Fruit fly (Drosophila melanogaster) whole organism, embryonic: ENCODE data around the gene Miga.

Experiments
- BtbVII ChIP-seq: fragments of 200-800 bp; sonication (Bioruptor generic); optimal IDR thresholded peaks from 3 replicates; lab custom pipeline; 2017; ENCODE audit warnings: missing biosample characterization, mild to moderate bottlenecking, missing genetic modification characterization
- CG10979 ChIP-seq: fragments of 200-800 bp; sonication (Bioruptor generic); optimal IDR thresholded peaks from 2 replicates; lab custom pipeline; 2018; ENCODE audit warnings: missing biosample characterization, mild to moderate bottlenecking, missing genetic modification characterization, moderate library complexity
- CG1233 ChIP-seq: fragments of 200-800 bp; sonication (Bioruptor generic); optimal IDR thresholded peaks from 4 replicates; lab custom pipeline; 2018; ENCODE audit warnings: missing biosample characterization, mild to moderate bottlenecking, missing genetic modification characterization
- CG13123 ChIP-seq: fragments of 200-800 bp; sonication (Bioruptor generic); optimal IDR thresholded peaks from 2 replicates; lab custom pipeline; 2016; ENCODE audit warnings: missing biosample characterization, missing genetic modification characterization
- CG14965 ChIP-seq: fragments of 200-800 bp; sonication (Bioruptor generic); optimal IDR thresholded peaks from 2 replicates; lab custom pipeline; 2016; ENCODE audit warnings: missing biosample characterization, missing genetic modification characterization, borderline replicate concordance
- CG1603 ChIP-seq: fragments of 200-800 bp; sonication (Bioruptor generic); optimal IDR thresholded peaks from 2 replicates; lab custom pipeline; 2019; ENCODE audit warnings: missing biosample characterization, mild to moderate bottlenecking, missing genetic modification characterization, moderate library complexity
- CG16813 ChIP-seq: fragments of 200-800 bp; sonication (Bioruptor generic); IDR thresholded peaks from 3 replicates; pipeline ENCODE4 v1.3.6; 2022; ENCODE audit warnings: missing biosample characterization, missing genetic modification characterization; ENCODE audit not compliant: partially characterized antibody
- CG3281 ChIP-seq: fragments of 200-800 bp; sonication (Bioruptor generic); optimal IDR thresholded peaks from 3 replicates; lab custom pipeline; 2017; ENCODE audit warnings: missing biosample characterization, mild to moderate bottlenecking, missing genetic modification characterization
- CG33557 ChIP-seq: fragments of 200-800 bp; sonication (Bioruptor generic); optimal IDR thresholded peaks from 2 replicates; lab custom pipeline; 2019; ENCODE audit warnings: missing biosample characterization, mild to moderate bottlenecking, missing genetic modification characterization, moderate library complexity
- CG34224 ChIP-seq: fragments of 200-800 bp; sonication (Bioruptor generic); IDR thresholded peaks from 3 replicates; pipeline ENCODE4 v1.3.6; 2022; ENCODE audit warnings: missing biosample characterization, missing genetic modification characterization; ENCODE audit not compliant: partially characterized antibody
- CG4424 ChIP-seq: fragments of 200-800 bp; sonication (Bioruptor generic); optimal IDR thresholded peaks from 3 replicates; lab custom pipeline; 2016; ENCODE audit warnings: missing biosample characterization, missing genetic modification characterization
- CG7372 ChIP-seq: fragments of 200-800 bp; sonication (Bioruptor generic); IDR thresholded peaks from 2 replicates; pipeline ENCODE4 v1.3.6; 2022; ENCODE audit warnings: missing biosample characterization, missing genetic modification characterization
- CG9609 ChIP-seq: fragments of 200-800 bp; sonication (Bioruptor generic); optimal IDR thresholded peaks from 3 replicates; lab custom pipeline; 2016; ENCODE audit warnings: missing biosample characterization, missing genetic modification characterization
- Dfd ChIP-seq, 2 experiments: fragments of >200 bp; optimal IDR thresholded peaks; 2 replicates each; lab custom pipeline; 2017; ENCODE audit warnings: missing biosample characterization in 2 of 2, missing genetic modification characterization in 2 of 2
- Dip2 ChIP-seq: fragments of 200-800 bp; sonication (Bioruptor generic); IDR thresholded peaks from 2 replicates; pipeline ENCODE4 v1.3.6; 2022; ENCODE audit warnings: missing biosample characterization, missing genetic modification characterization
- ERR ChIP-seq: fragments of 200-800 bp; sonication (Bioruptor generic); optimal IDR thresholded peaks from 2 replicates; lab custom pipeline; 2016; ENCODE audit warnings: missing biosample characterization, missing genetic modification characterization
- GATAe ChIP-seq: fragments of 200-800 bp; sonication (Bioruptor generic); conservative IDR thresholded peaks from 2 replicates; pipeline ENCODE4 v1.3.6; 2022; ENCODE audit warnings: missing biosample characterization, missing genetic modification characterization
- HmgD ChIP-seq: fragments of 200-800 bp; sonication (Bioruptor generic); optimal IDR thresholded peaks from 3 replicates; lab custom pipeline; 2016; ENCODE audit warnings: missing biosample characterization, missing genetic modification characterization
- Hsf ChIP-seq: fragments of 200-800 bp; sonication (Bioruptor generic); optimal IDR thresholded peaks from 3 replicates; lab custom pipeline; 2016; ENCODE audit warnings: missing biosample characterization, missing genetic modification characterization
- Lim3 ChIP-seq: fragments of 200-800 bp; sonication (Bioruptor generic); IDR thresholded peaks from 2 replicates; pipeline ENCODE4 v1.3.6; 2022; ENCODE audit warnings: missing biosample characterization, missing genetic modification characterization
- NC2α ChIP-seq: fragments of 200-800 bp; sonication (Bioruptor generic); optimal IDR thresholded peaks from 2 replicates; lab custom pipeline; 2016; ENCODE audit warnings: missing biosample characterization, missing genetic modification characterization
- NFAT ChIP-seq: fragments of 200-800 bp; sonication (Bioruptor generic); IDR thresholded peaks from 2 replicates; pipeline ENCODE4 v1.3.6; 2022; ENCODE audit warnings: missing biosample characterization, missing genetic modification characterization
- NK7.1 ChIP-seq: fragments of 200-800 bp; sonication (Bioruptor generic); optimal IDR thresholded peaks from 3 replicates; lab custom pipeline; 2016; ENCODE audit warnings: missing biosample characterization, missing genetic modification characterization
- Nf-YB ChIP-seq: fragments of 200-800 bp; sonication (Bioruptor generic); optimal IDR thresholded peaks from 3 replicates; lab custom pipeline; 2019; ENCODE audit warnings: missing biosample characterization, mild to moderate bottlenecking, missing genetic modification characterization, moderate library complexity
- Oaz ChIP-seq: fragments of 200-800 bp; sonication (Bioruptor generic); IDR thresholded peaks from 2 replicates; pipeline ENCODE4 v1.3.6; 2022; ENCODE audit warnings: missing biosample characterization, missing genetic modification characterization
- PHDP ChIP-seq: fragments of 200-800 bp; sonication (Bioruptor generic); optimal IDR thresholded peaks from 3 replicates; lab custom pipeline; 2018; ENCODE audit warnings: missing biosample characterization, mild to moderate bottlenecking, missing genetic modification characterization, moderate library complexity
- Poxn ChIP-seq: fragments of 200-800 bp; sonication (Bioruptor generic); IDR thresholded peaks from 2 replicates; pipeline ENCODE4 v1.3.6; 2022; ENCODE audit warnings: missing biosample characterization, missing genetic modification characterization
- Ptx1 ChIP-seq: fragments of 200-800 bp; sonication (Bioruptor generic); IDR thresholded peaks from 2 replicates; pipeline ENCODE4 v1.3.6; 2022; ENCODE audit warnings: missing biosample characterization, missing genetic modification characterization
- Ravus ChIP-seq: fragments of 200-800 bp; sonication (Bioruptor generic); IDR thresholded peaks from 2 replicates; pipeline ENCODE4 v1.3.6; 2022; ENCODE audit warnings: missing biosample characterization, missing genetic modification characterization
- Sox100B ChIP-seq: fragments of 200-800 bp; sonication (Bioruptor generic); optimal IDR thresholded peaks from 3 replicates; lab custom pipeline; 2018; ENCODE audit warnings: missing biosample characterization, mild to moderate bottlenecking, missing genetic modification characterization
- Sox102F ChIP-seq: fragments of 200-800 bp; sonication (Bioruptor generic); optimal IDR thresholded peaks from 2 replicates; lab custom pipeline; 2018; ENCODE audit warnings: missing biosample characterization, mild to moderate bottlenecking, missing genetic modification characterization, moderate library complexity
- TFAM ChIP-seq: fragments of 200-800 bp; sonication (Bioruptor generic); optimal IDR thresholded peaks from 2 replicates; lab custom pipeline; 2017; ENCODE audit warnings: missing biosample characterization, missing genetic modification characterization, inconsistent platforms
- bsh ChIP-seq, 2 experiments: fragments of 200-800 bp; sonication (Bioruptor generic); optimal IDR thresholded peaks; 2 replicates each; lab custom pipeline; 2017 to 2018; ENCODE audit warnings: mild to moderate bottlenecking in 2 of 2, missing biosample characterization in 2 of 2, missing genetic modification characterization in 2 of 2, moderate library complexity in 1 of 2
- btn ChIP-seq: fragments of 200-800 bp; sonication (Bioruptor generic); optimal IDR thresholded peaks from 2 replicates; lab custom pipeline; 2016; ENCODE audit warnings: missing biosample characterization, missing genetic modification characterization
- cato ChIP-seq: fragments of 200-800 bp; sonication (Bioruptor generic); optimal IDR thresholded peaks from 2 replicates; lab custom pipeline; 2016; ENCODE audit warnings: missing biosample characterization, missing genetic modification characterization, borderline replicate concordance
- chm ChIP-seq: fragments of 200-800 bp; sonication (Bioruptor generic); IDR thresholded peaks from 2 replicates; pipeline ENCODE4 v1.3.6; 2022; ENCODE audit warnings: missing biosample characterization, missing genetic modification characterization
- crc ChIP-seq: fragments of 200-800 bp; sonication (Bioruptor generic); optimal IDR thresholded peaks from 2 replicates; lab custom pipeline; 2016; ENCODE audit warnings: missing biosample characterization, missing genetic modification characterization
- eve ChIP-seq, 2 experiments: fragments of >200 bp; optimal IDR thresholded peaks; 2 replicates each; lab custom pipeline; 2017; ENCODE audit warnings: missing biosample characterization in 2 of 2, missing genetic modification characterization in 2 of 2
- eyg ChIP-seq: fragments of 200-800 bp; sonication (Bioruptor generic); optimal IDR thresholded peaks from 3 replicates; lab custom pipeline; 2016; ENCODE audit warnings: missing biosample characterization, missing genetic modification characterization
- hb ChIP-seq: fragments of 200-800 bp; sonication (Bioruptor generic); IDR thresholded peaks from 3 replicates; pipeline ENCODE4 v1.3.6; 2022; ENCODE audit warnings: missing biosample characterization, missing genetic modification characterization; ENCODE audit not compliant: partially characterized antibody
- hth ChIP-seq: fragments of >200 bp; optimal IDR thresholded peaks from 2 replicates; lab custom pipeline; 2017; ENCODE audit warnings: inconsistent platforms
- nerfin-2 ChIP-seq: fragments of 200-800 bp; sonication (Bioruptor generic); IDR thresholded peaks from 2 replicates; pipeline ENCODE4 v1.3.6; 2022; ENCODE audit warnings: missing biosample characterization, missing genetic modification characterization; ENCODE audit not compliant: partially characterized antibody
- otp ChIP-seq: fragments of 200-800 bp; sonication (Bioruptor generic); IDR thresholded peaks from 3 replicates; pipeline ENCODE4, ENCODE4 v1.3.6; 2022; ENCODE audit warnings: missing biosample characterization, missing genetic modification characterization
- rib ChIP-seq: fragments of 200-800 bp; sonication (Bioruptor generic); IDR thresholded peaks from 2 replicates; pipeline ENCODE4 v1.3.6; 2022; ENCODE audit warnings: missing biosample characterization, missing genetic modification characterization
- salm ChIP-seq: fragments of 200-800 bp; sonication (Bioruptor generic); optimal IDR thresholded peaks from 2 replicates; lab custom pipeline; 2018; ENCODE audit warnings: missing biosample characterization, mild to moderate bottlenecking, missing genetic modification characterization
- schlank ChIP-seq: fragments of 200-800 bp; sonication (Bioruptor generic); optimal IDR thresholded peaks from 2 replicates; lab custom pipeline; 2018; ENCODE audit warnings: missing biosample characterization, mild to moderate bottlenecking, missing genetic modification characterization
- twi ChIP-seq: fragments of 200-800 bp; optimal IDR thresholded peaks from 2 replicates; lab custom pipeline; 2019; ENCODE audit warnings: missing biosample characterization, mild to moderate bottlenecking, missing genetic modification characterization, moderate library complexity
- vnd ChIP-seq: fragments of 200-800 bp; sonication (Bioruptor generic); IDR thresholded peaks from 3 replicates; pipeline ENCODE4 v1.3.6; 2022; ENCODE audit warnings: missing biosample characterization, missing genetic modification characterization; ENCODE audit not compliant: partially characterized antibody
- zf30C ChIP-seq: fragments of 200-800 bp; sonication (Bioruptor generic); optimal IDR thresholded peaks from 3 replicates; lab custom pipeline; 2018; ENCODE audit warnings: missing biosample characterization, mild to moderate bottlenecking, missing genetic modification characterization
- zfh2 ChIP-seq: fragments of 200-800 bp; sonication (Bioruptor generic); optimal IDR thresholded peaks from 2 replicates; lab custom pipeline; 2016; ENCODE audit warnings: missing biosample characterization, missing genetic modification characterization

The Miga gene

dm6 chrX:8455019-8455555 lies 17.5 kb upstream of the Miga start, which contains the start of gene org-1 (continued):
- TF ChIP-seq HmgD (peak; percentile 26), zfh2 (peak; percentile 37), eyg (peak; percentile 21), CG16813 (GFP tag; lab: Robert Waterston, UW) (no peak), CG13123 (GFP tag; lab: Kevin White, UChicago) (peak; percentile 90), CG4424 (GFP tag; lab: Kevin White, UChicago) (peak; percentile 97), btn (GFP tag; lab: Kevin White, UChicago) (peak; percentile 67), CG14965 (GFP tag; lab: Kevin White, UChicago) (no peak), Lim3 (peak; percentile 90), CG33557 (GFP tag; lab: Kevin White, UChicago) (peak; percentile 97), eve (GFP tag; optimal IDR thresholded peaks at IDR 0.05; lab: Kevin White, UChicago) (peak in 1 of 2 experiments; percentile 93), PHDP (peak; percentile 94), Dip2 (GFP tag; lab: Robert Waterston, UW) (peak; percentile 63), CG10979 (tag; lab: Kevin White, UChicago) (peak; percentile 97), chm (GFP tag; lab: Robert Waterston, UW) (peak; percentile 99), Hsf (GFP tag; lab: Kevin White, UChicago) (peak; percentile 91), GATAe (GFP tag; lab: Robert Waterston, UW) (peak; percentile 76), CG34224 (GFP tag; lab: Robert Waterston, UW) (no peak), Ptx1 (GFP tag; lab: Robert Waterston, UW) (peak; percentile 99), twi (tag; lab: Kevin White, UChicago) (peak; percentile 97), zf30C (GFP tag; lab: Kevin White, UChicago) (no peak), NC2α (peak; percentile 33), vnd (GFP tag; lab: Robert Waterston, UW) (no peak), Sox102F (GFP tag; lab: Kevin White, UChicago) (peak; percentile 96), BtbVII (peak; percentile 85), Nf-YB (peak; percentile 97), CG1233 (GFP tag; lab: Kevin White, UChicago) (peak; percentile 93), TFAM (GFP tag; lab: Kevin White, UChicago) (peak; percentile 61), CG1603 (peak; percentile 97), nerfin-2 (GFP tag; lab: Robert Waterston, UW) (no peak), Ravus (peak; percentile 93), NK7.1 (GFP tag; lab: Kevin White, UChicago) (peak; percentile 75), otp (GFP tag; lab: Robert Waterston, UW) (peak; percentile 98), Oaz (GFP tag; lab: Robert Waterston, UW) (peak; percentile 95), Poxn (GFP tag; lab: Robert Waterston, UW) (peak; percentile 84), salm (peak; percentile 94), NFAT (GFP tag; lab: Robert Waterston, UW) (peak; percentile 91), schlank (tag; lab: Kevin White, UChicago) (peak; percentile 70), Dfd (GFP tag; optimal IDR thresholded peaks at IDR 0.05; lab: Kevin White, UChicago) (no peak), Sox100B (GFP tag; lab: Kevin White, UChicago) (peak; percentile 88), CG7372 (GFP tag; lab: Robert Waterston, UW) (peak; percentile 98), ERR (GFP tag; lab: Kevin White, UChicago) (peak; percentile 58), cato (peak; percentile 84), rib (GFP tag; lab: Robert Waterston, UW) (peak; percentile 92), CG9609 (GFP tag; lab: Kevin White, UChicago) (peak; percentile 65), hth (lab: Kevin White, UChicago) (no peak), crc (GFP tag; lab: Kevin White, UChicago) (peak; percentile 60), hb (no peak), CG3281 (GFP tag; lab: Kevin White, UChicago) (peak; percentile 88), bsh (GFP tag; optimal IDR thresholded peaks at IDR 0.05; lab: Kevin White, UChicago) (peak; percentile 78 to 98)
